Fruit fly (Drosophila melanogaster) whole organism: ENCODE data around the gene Rsf1.

ENCODE experiments used
- CG8478 ChIP-seq: fragments of >200 bp; optimal IDR thresholded peaks from 2 replicates; lab custom pipeline; 2018; ENCODE audit warnings: inconsistent platforms
- Dll ChIP-seq: fragments of >200 bp; optimal IDR thresholded peaks from 2 replicates; lab custom pipeline; 2017
- EcR ChIP-seq, 2 experiments: fragments of >200 bp; optimal IDR thresholded peaks; 2 replicates each; lab custom pipeline; 2017; ENCODE audit warnings: missing biosample characterization in 2 of 2, missing genetic modification characterization in 2 of 2, missing genetic modification reagents in 2 of 2
- pan ChIP-seq: fragments of >200 bp; optimal IDR thresholded peaks from 2 replicates; lab custom pipeline; 2017
- psq ChIP-seq: fragments of >200 bp; optimal IDR thresholded peaks from 2 replicates; lab custom pipeline; 2017
- usp ChIP-seq: fragments of >200 bp; optimal IDR thresholded peaks from 2 replicates; lab custom pipeline; 2017; ENCODE audit warnings: missing biosample characterization, missing genetic modification characterization, mixed read lengths

Gene Rsf1

DNA sequence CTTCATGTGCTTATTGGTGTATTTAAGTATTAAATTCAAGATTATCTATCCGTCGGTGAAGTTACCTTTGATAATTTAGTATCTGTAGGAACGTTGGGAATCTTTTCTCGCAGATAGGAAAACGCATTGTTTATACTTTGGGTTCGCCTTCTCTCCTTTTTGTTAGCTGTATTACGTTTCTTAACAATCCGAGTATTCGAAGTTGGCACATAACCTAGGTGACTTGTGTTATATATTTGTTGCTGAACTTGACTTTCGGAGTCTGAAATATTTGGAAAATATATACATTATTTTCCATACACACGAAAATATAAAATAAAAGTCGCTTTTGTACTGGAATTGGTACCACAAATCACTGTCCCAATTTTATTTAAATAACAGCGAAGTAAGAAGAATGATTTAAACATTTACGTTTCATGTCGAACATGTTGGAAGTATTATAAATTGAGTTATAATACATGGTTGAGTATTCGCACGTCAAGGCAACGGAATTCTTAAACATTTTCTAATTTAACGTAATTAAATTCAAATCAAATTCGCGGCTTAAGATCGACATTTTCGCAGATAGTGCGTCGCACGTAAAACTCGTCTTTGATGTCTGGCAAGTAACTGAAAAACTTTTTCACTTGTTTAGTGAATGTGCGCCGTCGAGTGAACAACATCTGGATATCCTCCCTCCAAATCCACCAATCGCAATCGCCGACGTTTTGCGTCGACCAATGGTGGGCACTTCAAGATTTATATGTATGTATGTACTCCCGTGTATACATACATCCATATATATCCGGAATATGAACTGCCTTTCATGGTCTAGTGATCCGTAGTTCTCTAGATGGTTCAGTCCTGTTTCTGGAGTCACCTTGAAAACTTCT lies 31.7 kb upstream of the Rsf1 start, which contains the start of gene Hand:
TSS of gene Hand (minus strand) at position 588 of the 872 bp plus-strand sequence.
- TF ChIP-seq pan (lab: Kevin White, UChicago) (no peak), CG8478 (lab: Kevin White, UChicago) (no peak), Dll (lab: Kevin White, UChicago) (no peak), usp (GFP tag; lab: Kevin White, UChicago) (no peak), EcR (GFP tag; optimal IDR thresholded peaks at IDR 0.05; lab: Kevin White, UChicago) (no peak), psq (lab: Kevin White, UChicago) (no peak)

- TF ChIP-seq Dll (lab: Kevin White, UChicago) (no peak), EcR (GFP tag; optimal IDR thresholded peaks at IDR 0.05; lab: Kevin White, UChicago) (no peak), usp (GFP tag; lab: Kevin White, UChicago) (no peak), pan (lab: Kevin White, UChicago) (no peak), CG8478 (lab: Kevin White, UChicago) (no peak), psq (lab: Kevin White, UChicago) (no peak)
Observed at dm6 chr2L:10292066-10292560, 28.8 kb upstream of the Rsf1 start, which contains the start of gene Ufd4. TSS of gene Ufd4 (minus strand) at chr2L:10292365.

- no peak for TF ChIP-seq EcR (GFP tag; optimal IDR thresholded peaks at IDR 0.05; lab: Kevin White, UChicago)
- no peak for TF ChIP-seq psq (lab: Kevin White, UChicago)
- TF ChIP-seq usp (GFP tag; lab: Kevin White, UChicago): no peak
- TF ChIP-seq Dll (lab: Kevin White, UChicago): no peak
- TF ChIP-seq pan (lab: Kevin White, UChicago): no peak
Observed at dm6 chr2L:10291276-10291675, 27.9 kb upstream of the Rsf1 start.

DNA sequence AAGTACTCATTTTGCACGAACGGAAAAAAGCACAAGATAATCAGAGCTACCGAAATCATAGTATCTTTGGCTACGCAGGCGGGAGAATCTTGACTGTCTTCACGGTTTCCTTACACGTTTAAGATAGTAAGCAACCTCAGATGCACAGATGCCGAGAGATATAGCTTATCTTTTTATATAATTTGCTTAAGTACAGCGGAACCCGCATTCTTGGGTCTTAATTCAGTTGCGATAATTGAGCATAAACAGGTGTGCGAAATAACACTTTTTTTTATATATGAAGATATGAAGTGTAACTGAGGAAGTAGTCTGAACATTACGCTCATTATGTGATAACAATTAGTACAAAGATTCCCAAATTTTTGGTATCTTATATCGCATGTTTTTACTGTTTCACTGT lies 17.4 kb upstream of the Rsf1 start, which contains the start of gene CG34043:
TSS of gene CG34043 (minus strand) at position 101 of the 400 bp plus-strand sequence.
- TF ChIP-seq psq (lab: Kevin White, UChicago): no peak
- no peak for TF ChIP-seq Dll (lab: Kevin White, UChicago)
- TF ChIP-seq EcR (GFP tag; optimal IDR thresholded peaks at IDR 0.05; lab: Kevin White, UChicago): no peak
- TF ChIP-seq usp (GFP tag; lab: Kevin White, UChicago): no peak
- no peak for TF ChIP-seq pan (lab: Kevin White, UChicago)
- TF ChIP-seq CG8478 (lab: Kevin White, UChicago): no peak

dm6 chr2L:10278658-10279057 lies 15.3 kb upstream of the Rsf1 start, which contains the start of gene Utx:
TSS of gene Utx (minus strand) at chr2L:10278811.
- TF ChIP-seq CG8478 (lab: Kevin White, UChicago): no peak
- TF ChIP-seq pan (lab: Kevin White, UChicago): no peak
- no peak for TF ChIP-seq psq (lab: Kevin White, UChicago)
- TF ChIP-seq Dll (lab: Kevin White, UChicago): no peak
- no peak for TF ChIP-seq usp (GFP tag; lab: Kevin White, UChicago)

DNA sequence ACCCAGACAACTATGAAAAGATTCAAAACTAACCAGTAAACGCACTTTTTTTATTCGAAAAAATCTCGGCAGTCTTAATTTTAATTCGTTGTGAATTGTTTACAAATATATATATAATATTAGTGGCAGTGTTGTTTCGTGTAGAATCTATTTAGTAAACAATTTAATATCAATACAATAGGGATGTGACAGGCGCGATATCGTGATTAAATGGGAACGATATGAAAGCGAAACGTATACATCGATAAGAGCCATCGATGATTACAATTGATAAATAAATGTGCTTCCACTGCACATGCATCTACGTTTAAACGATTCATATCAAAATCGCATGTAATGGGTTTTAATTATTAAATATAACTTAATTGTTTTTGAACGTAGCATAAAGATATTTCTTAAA lies 14.0 kb upstream of the Rsf1 start:
- no peak for TF ChIP-seq CG8478 (lab: Kevin White, UChicago)
- TF ChIP-seq Dll (lab: Kevin White, UChicago): no peak
- no peak for TF ChIP-seq psq (lab: Kevin White, UChicago)
- TF ChIP-seq EcR (GFP tag; optimal IDR thresholded peaks at IDR 0.05; lab: Kevin White, UChicago): no peak
- TF ChIP-seq usp (GFP tag; lab: Kevin White, UChicago): no peak
- TF ChIP-seq pan (lab: Kevin White, UChicago): no peak

DNA sequence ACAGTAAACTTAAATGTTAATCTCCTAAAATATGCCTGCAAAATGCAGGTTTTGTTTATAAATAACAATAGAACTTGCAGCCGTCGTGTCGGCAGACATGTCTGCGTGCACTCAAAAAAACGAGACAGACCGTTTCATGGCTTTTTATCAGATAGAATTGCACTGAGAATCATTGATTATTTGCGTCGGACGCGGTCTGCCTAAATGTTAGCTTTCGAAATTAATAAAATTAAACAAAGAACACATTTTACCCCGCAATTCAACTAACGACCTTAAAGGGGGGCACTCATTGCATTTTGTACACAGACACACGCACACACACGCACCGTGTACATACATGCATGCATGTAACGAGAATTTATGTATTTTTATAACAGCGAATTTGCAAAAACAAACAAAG lies 13.5 kb upstream of the Rsf1 start:
- TF ChIP-seq pan (lab: Kevin White, UChicago): no peak
- TF ChIP-seq CG8478 (lab: Kevin White, UChicago): no peak
- no peak for TF ChIP-seq EcR (GFP tag; optimal IDR thresholded peaks at IDR 0.05; lab: Kevin White, UChicago)
- TF ChIP-seq Dll (lab: Kevin White, UChicago): no peak
- TF ChIP-seq psq (lab: Kevin White, UChicago): no peak
- no peak for TF ChIP-seq usp (GFP tag; lab: Kevin White, UChicago)

dm6 chr2L:10276436-10276835 lies 13.1 kb upstream of the Rsf1 start:
- TF ChIP-seq Dll (lab: Kevin White, UChicago) (no peak), CG8478 (lab: Kevin White, UChicago) (no peak), psq (lab: Kevin White, UChicago) (no peak), EcR (GFP tag; optimal IDR thresholded peaks at IDR 0.05; lab: Kevin White, UChicago) (no peak), usp (GFP tag; lab: Kevin White, UChicago) (no peak)

- TF ChIP-seq pan (lab: Kevin White, UChicago): no peak
- no peak for TF ChIP-seq psq (lab: Kevin White, UChicago)
- no peak for TF ChIP-seq Dll (lab: Kevin White, UChicago)
- no peak for TF ChIP-seq CG8478 (lab: Kevin White, UChicago)
- no peak for TF ChIP-seq usp (GFP tag; lab: Kevin White, UChicago)
- no peak for TF ChIP-seq EcR (GFP tag; optimal IDR thresholded peaks at IDR 0.05; lab: Kevin White, UChicago)
Observed at dm6 chr2L:10272224-10272623, 8.9 kb upstream of the Rsf1 start, which contains the start of gene trk. TSS of gene trk (minus strand) at chr2L:10272324.

dm6 chr2L:10269854-10270253 lies 6.5 kb upstream of the Rsf1 start, which contains the start of gene Mulk:
TSS of gene Mulk (plus strand) at chr2L:10270051.
- TF ChIP-seq pan (lab: Kevin White, UChicago) (no peak), Dll (lab: Kevin White, UChicago) (no peak), psq (lab: Kevin White, UChicago) (no peak), CG8478 (lab: Kevin White, UChicago) (no peak), EcR (GFP tag; optimal IDR thresholded peaks at IDR 0.05; lab: Kevin White, UChicago) (no peak), usp (GFP tag; lab: Kevin White, UChicago) (no peak)

DNA sequence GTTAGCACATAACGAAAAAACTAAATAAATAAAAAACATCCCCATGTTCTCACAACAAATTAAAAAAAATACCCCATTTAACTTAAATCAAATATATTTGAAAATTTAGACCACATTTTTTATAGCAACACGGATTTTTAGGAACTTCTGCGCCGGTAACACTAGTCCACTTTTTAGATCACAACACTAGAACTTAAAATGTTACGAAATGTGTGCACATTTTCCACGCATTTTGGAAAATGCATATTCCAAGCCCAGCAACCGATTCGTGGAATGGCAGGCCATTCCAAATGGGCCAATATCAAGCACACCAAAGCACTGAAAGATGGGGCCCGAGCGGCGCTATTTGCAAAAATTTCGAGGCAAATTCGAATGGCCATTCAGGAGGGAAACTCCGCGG lies 5.3 kb upstream of the Rsf1 start, which contains the start of gene CG4957:
TSS of gene CG4957 (plus strand) at position 185 of the 400 bp plus-strand sequence.
- TF ChIP-seq pan (lab: Kevin White, UChicago) (no peak), EcR (GFP tag; optimal IDR thresholded peaks at IDR 0.05; lab: Kevin White, UChicago) (no peak), CG8478 (lab: Kevin White, UChicago) (no peak), usp (GFP tag; lab: Kevin White, UChicago) (no peak), Dll (lab: Kevin White, UChicago) (no peak), psq (lab: Kevin White, UChicago) (no peak)
